Fruit fly (Drosophila melanogaster): ENCODE measurements around the gene ranshi.
A peak's percentile ranks its signal among the peaks of the same experiment; 100 is the strongest.

Gene ranshi

dm6 chr3R:8744198-8744597, 14.7 kb upstream of the ranshi start (continued):
- TF ChIP-seq odd (GFP tag; optimal IDR thresholded peaks at IDR 0.05) (peak; percentile 14), CG16779 (GFP tag; IDR thresholded peaks at IDR 0.05) (no peak), CHES-1-like (GFP tag; optimal IDR thresholded peaks at IDR 0.05) (no peak), dpn (GFP tag; optimal IDR thresholded peaks at IDR 0.05) (peak in 1 of 2 experiments; percentile 50), ems (GFP tag; optimal IDR thresholded peaks at IDR 0.05) (peak; percentile 20), B-H1 (GFP tag; IDR thresholded peaks at IDR 0.05) (peak; percentile 11; the same call in 1 of the 3 replicates), CG12071 (GFP tag; optimal IDR thresholded peaks at IDR 0.05) (no peak), CG9609 (GFP tag; optimal IDR thresholded peaks at IDR 0.05) (peak; percentile 41), ab (GFP tag; optimal IDR thresholded peaks at IDR 0.05) (no peak), CG14710 (tag; optimal IDR thresholded peaks at IDR 0.05) (no peak), fru (optimal IDR thresholded peaks at IDR 0.05) (no peak), CG1603 (tag; optimal IDR thresholded peaks at IDR 0.05) (peak; percentile 44), vnd (GFP tag; IDR thresholded peaks at IDR 0.05; ENCODE audit: partially characterized antibody) (no peak), ase (GFP tag; IDR thresholded peaks at IDR 0.05) (peak; percentile 58; the same call in 1 of the 3 replicates), slou (GFP tag; optimal IDR thresholded peaks at IDR 0.05) (no peak), CG17568 (GFP tag; optimal IDR thresholded peaks at IDR 0.05) (no peak), slp2 (GFP tag; optimal IDR thresholded peaks at IDR 0.05) (no peak), CG4404 (GFP tag; IDR thresholded peaks at IDR 0.05) (0 out of 2 replicates have a peak, but pooled peaks have one; percentile 15), HLH54F (GFP tag; optimal IDR thresholded peaks at IDR 0.05) (peak; percentile 23), twi (tag; optimal IDR thresholded peaks at IDR 0.05) (no peak), jing (GFP tag; optimal IDR thresholded peaks at IDR 0.05) (no peak), cas (GFP tag; IDR thresholded peaks at IDR 0.05) (no peak), CG13424 (tag; optimal IDR thresholded peaks at IDR 0.05) (peak; percentile 52), CG12744 (GFP tag; optimal IDR thresholded peaks at IDR 0.05) (no peak), CG17385 (GFP tag; optimal IDR thresholded peaks at IDR 0.05) (peak; percentile 30), CG12155 (GFP tag; optimal IDR thresholded peaks at IDR 0.05) (no peak), Bgb (GFP tag; IDR thresholded peaks at IDR 0.05; ENCODE audit: partially characterized antibody) (no peak), oc (tag; optimal IDR thresholded peaks at IDR 0.05) (no peak), CG8765 (GFP tag; IDR thresholded peaks at IDR 0.05) (no peak), CG31441 (GFP tag; IDR thresholded peaks at IDR 0.05) (peak; percentile 46; the same call in 1 of the 2 replicates), CG4328 (GFP tag; optimal IDR thresholded peaks at IDR 0.05) (no peak), CG7357 (GFP tag; IDR thresholded peaks at IDR 0.05) (peak; percentile 40; the same call in 2 of the 3 replicates), Stat92E (GFP tag; optimal IDR thresholded peaks at IDR 0.05) (no peak), CG12391 (tag; optimal IDR thresholded peaks at IDR 0.05) (peak; percentile 43), CG43689 (GFP tag; IDR thresholded peaks at IDR 0.05) (no peak), Oaz (GFP tag; IDR thresholded peaks at IDR 0.05) (no peak), luna (GFP tag; optimal IDR thresholded peaks at IDR 0.05) (no peak), sd (tag; optimal IDR thresholded peaks at IDR 0.05) (peak; percentile 8), CG6854 (GFP tag; optimal IDR thresholded peaks at IDR 0.05) (no peak), CG3163 (GFP tag; optimal IDR thresholded peaks at IDR 0.05) (no peak), CG42726 (GFP tag; IDR thresholded peaks at IDR 0.05; ENCODE audit: partially characterized antibody) (no peak), CG3847 (GFP tag; IDR thresholded peaks at IDR 0.05) (peak; percentile 52), CG1602 (GFP tag; optimal IDR thresholded peaks at IDR 0.05) (peak; percentile 41), CG17829 (tag; optimal IDR thresholded peaks at IDR 0.05) (peak; percentile 37), CG15073 (GFP tag; optimal IDR thresholded peaks at IDR 0.05) (no peak), CG8281 (tag; optimal IDR thresholded peaks at IDR 0.05) (no peak), sqz (GFP tag; optimal IDR thresholded peaks at IDR 0.05) (no peak), CG2889 (GFP tag; IDR thresholded peaks at IDR 0.05) (no peak), pnt (GFP tag; optimal IDR thresholded peaks at IDR 0.05) (peak; percentile 61), her (GFP tag; optimal IDR thresholded peaks at IDR 0.05) (no peak), CG1024 (GFP tag; IDR thresholded peaks at IDR 0.05) (no peak), en (GFP tag; optimal IDR thresholded peaks at IDR 0.05) (no peak)

All from whole organism, embryonic.